Fruit fly (Drosophila melanogaster): Measurements from ENCODE around the gene Sgs7.

Gene Sgs7

DNA sequence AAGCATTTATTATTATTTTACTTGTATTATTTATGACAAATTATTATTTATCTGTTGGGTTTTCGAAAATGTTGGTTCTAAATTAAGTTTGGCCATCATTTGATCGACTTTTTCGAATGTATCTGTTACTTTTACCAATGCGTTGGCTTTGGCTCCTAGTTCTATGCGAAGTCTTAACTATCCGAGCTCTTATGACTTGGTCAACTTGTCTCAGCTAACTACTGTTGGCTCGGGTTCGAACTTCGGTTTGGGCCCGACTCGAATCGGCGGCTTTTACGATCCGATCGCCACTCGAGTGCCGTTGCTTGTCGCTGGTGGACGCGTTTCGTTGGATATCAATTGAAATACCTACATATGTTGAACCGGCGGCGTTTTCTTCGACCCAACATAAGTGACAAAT, 3.7 kb downstream of the Sgs7 start, which contains the start of gene CG7512:
CG7512 (plus strand) TSS at position 301 of the 400 bp plus-strand sequence.
- no peak for TF ChIP-seq topi (GFP tag; optimal IDR thresholded peaks at IDR 0.05)
- TF ChIP-seq CG6792 (GFP tag; optimal IDR thresholded peaks at IDR 0.05): no peak
- TF ChIP-seq Sox102F (GFP tag; optimal IDR thresholded peaks at IDR 0.05): no peak
- TF ChIP-seq pdm3 (GFP tag; optimal IDR thresholded peaks at IDR 0.05): no peak
- no peak for TF ChIP-seq svp (GFP tag)
- no peak for TF ChIP-seq CG11762 (GFP tag; optimal IDR thresholded peaks at IDR 0.05; ENCODE audit: insufficient read depth)
- no peak for TF ChIP-seq achi (GFP tag; optimal IDR thresholded peaks at IDR 0.05)

- TF ChIP-seq Smox (GFP tag; optimal IDR thresholded peaks at IDR 0.05): peak; percentile 31
- TF ChIP-seq Ets21C (GFP tag; optimal IDR thresholded peaks at IDR 0.05): peak; percentile 9
- TF ChIP-seq Eip75B (GFP tag; optimal IDR thresholded peaks at IDR 0.05): peak; percentile 19
- TF ChIP-seq topi (GFP tag; optimal IDR thresholded peaks at IDR 0.05): peak; percentile 24
- peak; percentile 50 for TF ChIP-seq Eip78C (GFP tag)
- peak; percentile 25 for TF ChIP-seq Met (GFP tag; optimal IDR thresholded peaks at IDR 0.05)
- TF ChIP-seq CG7368 (GFP tag; optimal IDR thresholded peaks at IDR 0.05): no peak
- TF ChIP-seq spab (GFP tag; optimal IDR thresholded peaks at IDR 0.05): no peak
- TF ChIP-seq svp (GFP tag): peak; percentile 31
- TF ChIP-seq Hr39 (GFP tag; optimal IDR thresholded peaks at IDR 0.05): peak; percentile 24
- peak; percentile 11 for TF ChIP-seq CG3919 (GFP tag; optimal IDR thresholded peaks at IDR 0.05)
- TF ChIP-seq Eip93F (GFP tag; optimal IDR thresholded peaks at IDR 0.05): no peak
- TF ChIP-seq CG31627 (GFP tag; optimal IDR thresholded peaks at IDR 0.05): peak; percentile 16
- 0 out of 3 replicates have a peak, but pooled peaks have one; percentile 13 for TF ChIP-seq CG6163 (GFP tag; IDR thresholded peaks at IDR 0.05)
- TF ChIP-seq lz (GFP tag; optimal IDR thresholded peaks at IDR 0.05): peak; percentile 30
- TF ChIP-seq Sox102F (GFP tag; optimal IDR thresholded peaks at IDR 0.05): no peak
- peak; percentile 12 for TF ChIP-seq cyc (GFP tag; optimal IDR thresholded peaks at IDR 0.05)
- TF ChIP-seq esn (GFP tag; optimal IDR thresholded peaks at IDR 0.05): peak; percentile 54
- no peak for TF ChIP-seq Hr4 (GFP tag; optimal IDR thresholded peaks at IDR 0.05)
- no peak for TF ChIP-seq CG8119 (GFP tag; IDR thresholded peaks at IDR 0.05)
- peak; percentile 17 for TF ChIP-seq Sox14 (GFP tag; optimal IDR thresholded peaks at IDR 0.05)
- TF ChIP-seq Ets96B (tag; optimal IDR thresholded peaks at IDR 0.05): no peak
- no peak for TF ChIP-seq CG32006 (GFP tag; optimal IDR thresholded peaks at IDR 0.05)
Measured at dm6 chr3L:11515349-11516079, 5.9 kb downstream of the Sgs7 start.

DNA sequence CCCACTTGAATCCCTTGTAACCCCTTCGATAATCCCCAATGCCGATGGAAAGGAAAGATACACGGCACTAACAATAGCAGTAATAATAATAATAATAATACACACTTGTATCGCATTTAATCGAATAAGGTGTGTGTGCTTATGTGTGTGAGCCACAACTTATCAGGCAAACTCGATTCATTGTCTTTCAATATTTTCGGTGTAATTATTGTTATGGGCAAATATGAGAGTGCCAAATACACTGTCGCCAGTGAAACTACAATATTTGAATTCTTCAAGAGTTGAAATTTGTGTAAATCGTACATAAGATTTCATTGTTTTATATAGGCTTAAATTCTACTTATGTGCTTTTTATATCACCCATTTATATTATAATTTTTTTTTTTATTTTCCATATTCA, 6.6 kb downstream of the Sgs7 start:
- TF ChIP-seq CG11294 (GFP tag; IDR thresholded peaks at IDR 0.05) (no peak), ss (GFP tag; optimal IDR thresholded peaks at IDR 0.05) (no peak), CG10631 (GFP tag; optimal IDR thresholded peaks at IDR 0.05) (no peak), CG8119 (GFP tag; IDR thresholded peaks at IDR 0.05) (no peak), fd85E (GFP tag; optimal IDR thresholded peaks at IDR 0.05) (no peak), Eip75B (GFP tag; optimal IDR thresholded peaks at IDR 0.05) (no peak), Lpt (GFP tag; optimal IDR thresholded peaks at IDR 0.05) (no peak)

DNA sequence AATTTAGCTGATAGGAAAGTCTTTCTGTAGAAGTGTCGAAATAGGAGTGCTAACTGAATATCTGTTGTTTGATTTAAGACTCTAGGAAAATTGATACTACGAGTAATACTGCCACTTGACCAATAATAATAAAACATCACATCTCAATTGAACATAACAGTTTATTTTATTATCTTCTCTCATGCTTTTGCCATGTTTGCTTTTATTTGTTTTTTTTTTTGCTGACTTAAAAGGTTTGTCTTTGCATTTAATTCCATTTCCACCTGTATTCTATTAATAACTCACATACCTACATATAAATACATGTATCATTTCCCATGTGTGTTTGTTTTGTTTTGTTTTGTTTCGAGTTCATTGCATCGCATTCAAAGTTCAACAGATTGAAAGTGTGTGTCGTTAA, 13.0 kb downstream of the Sgs7 start, which contains the start of the genes CG11714 and Fuca:
CG11714 (minus strand) TSS at position 101 of the 400 bp plus-strand sequence.
Fuca (minus strand) TSS at position 101 of the 400 bp plus-strand sequence.
- no peak for TF ChIP-seq Eip78C (GFP tag)
- no peak for TF ChIP-seq Gug (GFP tag; IDR thresholded peaks at IDR 0.05)
- TF ChIP-seq CG6276 (GFP tag; optimal IDR thresholded peaks at IDR 0.05): no peak
- TF ChIP-seq CG11762 (GFP tag; optimal IDR thresholded peaks at IDR 0.05; ENCODE audit: insufficient read depth): no peak
- TF ChIP-seq cyc (GFP tag; optimal IDR thresholded peaks at IDR 0.05): no peak
- no peak for TF ChIP-seq svp (GFP tag)
- TF ChIP-seq Sox15 (GFP tag; optimal IDR thresholded peaks at IDR 0.05): no peak
- TF ChIP-seq CG3032 (tag; optimal IDR thresholded peaks at IDR 0.05): no peak
- no peak for TF ChIP-seq CG6792 (GFP tag; optimal IDR thresholded peaks at IDR 0.05)
- TF ChIP-seq Ets21C (GFP tag; optimal IDR thresholded peaks at IDR 0.05): no peak
- no peak for TF ChIP-seq Eip93F (GFP tag; optimal IDR thresholded peaks at IDR 0.05)
- TF ChIP-seq CG34406 (GFP tag; optimal IDR thresholded peaks at IDR 0.05): no peak
- no peak for TF ChIP-seq CG16779 (tag; optimal IDR thresholded peaks at IDR 0.05)
- TF ChIP-seq acj6 (GFP tag; optimal IDR thresholded peaks at IDR 0.05): no peak
